Worm (Caenorhabditis elegans) whole organism, young adult: ENCODE measurements around the gene Y70G10A.4.

Source experiments
- nfya-2 ChIP-seq: fragments of 200-800 bp; sonication (Bioruptor generic); IDR thresholded peaks from 2 replicates; pipeline ENCODE4 v1.3.6; 2022; ENCODE audit warnings: missing genetic modification reagents, missing genetic modification characterization, missing compliant biosample characterization
- nhr-27 ChIP-seq: fragments of 200-800 bp; sonication (Bioruptor generic); optimal IDR thresholded peaks from 2 replicates; lab custom pipeline; 2018; ENCODE audit warnings: mild to moderate bottlenecking, missing genetic modification characterization, moderate library complexity, missing compliant biosample characterization

ce11 chrIII:10197416-10197815 is 24.5 kb upstream of the Y70G10A.4 start, which contains the start of gene dod-6:
- TF ChIP-seq nhr-27 (tag; lab: Kevin White, UChicago), result no peak
- TF ChIP-seq nfya-2, result no peak
